Worm (Caenorhabditis elegans) whole organism, midembryonic: ENCODE data around the gene snpc-1.2.

Source experiments
- cog-1 ChIP-seq: sonication (generic microtip); optimal IDR thresholded peaks from 2 replicates; lab custom pipeline; 2016; ENCODE audit warnings: missing genetic modification characterization, missing compliant biosample characterization
- med-1 ChIP-seq: sonication (generic microtip); optimal IDR thresholded peaks from 2 replicates; lab custom pipeline; 2017; ENCODE audit warnings: missing genetic modification characterization, mild to moderate bottlenecking, missing compliant biosample characterization, antibody characterized with exemption, missing genetic modification reagents; ENCODE audit not compliant: insufficient read depth
- ref-1 ChIP-seq: fragments of 200-800 bp; sonication (Bioruptor generic); conservative IDR thresholded peaks from 2 replicates; pipeline ENCODE4 v1.3.6; 2022; ENCODE audit warnings: missing genetic modification reagents, missing genetic modification characterization, missing compliant biosample characterization

ce11 chrIII:13201079-13201478 is 31.7 kb upstream of the snpc-1.2 start:
- TF ChIP-seq ref-1 (GFP tag; lab: Robert Waterston, UW) (no peak), cog-1 (tag; lab: Kevin White, UChicago) (no peak), med-1 (GFP tag; lab: Kevin White, UChicago) (no peak)
